Fruit fly (Drosophila melanogaster) whole organism, embryonic: ENCODE measurements around the gene numb.
A peak's percentile ranks its signal among the peaks of the same experiment; 100 is the strongest.

Experiments used
- ATbp ChIP-seq: fragments of 200-800 bp; sonication (Bioruptor generic); optimal IDR thresholded peaks from 2 replicates; lab custom pipeline; 2017; ENCODE audit warnings: missing biosample characterization, mild to moderate bottlenecking, missing genetic modification characterization, missing genetic modification reagents
- Abd-B ChIP-seq: fragments of 200-800 bp; sonication (Bioruptor generic); optimal IDR thresholded peaks from 2 replicates; lab custom pipeline; 2018; ENCODE audit warnings: missing biosample characterization, mild to moderate bottlenecking, missing genetic modification characterization, moderate library complexity
- CG10267 ChIP-seq: fragments of 200-800 bp; sonication (Bioruptor generic); optimal IDR thresholded peaks from 2 replicates; lab custom pipeline; 2018; ENCODE audit warnings: missing biosample characterization, mild to moderate bottlenecking, missing genetic modification characterization, moderate library complexity
- CG12104 ChIP-seq: fragments of 200-800 bp; sonication (Bioruptor generic); optimal IDR thresholded peaks from 3 replicates; lab custom pipeline; 2016; ENCODE audit warnings: missing biosample characterization, missing genetic modification characterization
- CG12219 ChIP-seq: fragments of 200-800 bp; sonication (Bioruptor generic); optimal IDR thresholded peaks from 3 replicates; lab custom pipeline; 2018; ENCODE audit warnings: missing biosample characterization, mild to moderate bottlenecking, missing genetic modification characterization
- CG14667 ChIP-seq: fragments of 200-800 bp; sonication (Bioruptor generic); IDR thresholded peaks from 2 replicates; pipeline ENCODE4 v1.3.6; 2022; ENCODE audit warnings: missing biosample characterization, missing genetic modification characterization
- CG1647 ChIP-seq: fragments of 200-800 bp; sonication (Bioruptor generic); optimal IDR thresholded peaks from 3 replicates; lab custom pipeline; 2016; ENCODE audit warnings: missing biosample characterization, missing genetic modification characterization
- CG16779 ChIP-seq: fragments of 200-800 bp; sonication (Bioruptor generic); IDR thresholded peaks from 2 replicates; pipeline ENCODE4 v1.3.6; 2022; ENCODE audit warnings: missing biosample characterization, missing genetic modification characterization
- CG2875 ChIP-seq: fragments of 200-800 bp; sonication (Bioruptor generic); optimal IDR thresholded peaks from 2 replicates; lab custom pipeline; 2017; ENCODE audit warnings: missing biosample characterization, mild to moderate bottlenecking, missing genetic modification characterization, missing genetic modification reagents
- CG32532 ChIP-seq: fragments of 200-800 bp; sonication (Bioruptor generic); IDR thresholded peaks from 2 replicates; pipeline ENCODE4 v1.3.6; 2022; ENCODE audit warnings: missing biosample characterization, missing genetic modification characterization
- CG32767 ChIP-seq: fragments of 200-800 bp; sonication (Bioruptor generic); IDR thresholded peaks from 2 replicates; pipeline ENCODE4 v1.3.6; 2022; ENCODE audit warnings: missing biosample characterization, missing genetic modification characterization
- CG3407 ChIP-seq: fragments of 200-800 bp; sonication (Bioruptor generic); optimal IDR thresholded peaks from 2 replicates; lab custom pipeline; 2018; ENCODE audit warnings: missing biosample characterization, mild to moderate bottlenecking, missing genetic modification characterization
- CG34422 ChIP-seq: fragments of 200-800 bp; sonication (Bioruptor generic); IDR thresholded peaks from 3 replicates; pipeline ENCODE4 v1.3.6; 2022; ENCODE audit warnings: missing biosample characterization, missing genetic modification characterization
- CG5180 ChIP-seq: fragments of 200-800 bp; sonication (Bioruptor generic); optimal IDR thresholded peaks from 3 replicates; lab custom pipeline; 2017; ENCODE audit warnings: missing biosample characterization, missing genetic modification characterization, mild to moderate bottlenecking, moderate library complexity, missing genetic modification reagents
- CG8089 ChIP-seq: fragments of 200-800 bp; sonication (Bioruptor generic); optimal IDR thresholded peaks from 3 replicates; lab custom pipeline; 2016; ENCODE audit warnings: missing biosample characterization, missing genetic modification characterization
- CHES-1-like ChIP-seq: fragments of 200-800 bp; sonication (Bioruptor generic); optimal IDR thresholded peaks from 2 replicates; lab custom pipeline; 2016; ENCODE audit warnings: missing biosample characterization, missing genetic modification characterization
- Chrac-16 ChIP-seq: fragments of 200-800 bp; sonication (Bioruptor generic); optimal IDR thresholded peaks from 3 replicates; lab custom pipeline; 2016; ENCODE audit warnings: missing biosample characterization, missing genetic modification characterization
- D19A ChIP-seq: fragments of 200-800 bp; optimal IDR thresholded peaks from 3 replicates; lab custom pipeline; 2019; ENCODE audit warnings: missing biosample characterization, mild to moderate bottlenecking, missing genetic modification characterization, moderate library complexity
- Dll ChIP-seq: fragments of 200-800 bp; sonication (Bioruptor generic); IDR thresholded peaks from 4 replicates; pipeline ENCODE4 v1.3.6; 2022; ENCODE audit warnings: missing biosample characterization, missing genetic modification characterization; ENCODE audit not compliant: partially characterized antibody
- Dp ChIP-seq: fragments of 200-800 bp; sonication (Bioruptor generic); optimal IDR thresholded peaks from 2 replicates; lab custom pipeline; 2018; ENCODE audit warnings: missing biosample characterization, mild to moderate bottlenecking, missing genetic modification characterization, moderate library complexity
- Drgx ChIP-seq: fragments of 200-800 bp; sonication (Bioruptor generic); IDR thresholded peaks from 2 replicates; pipeline ENCODE4 v1.3.6; 2022; ENCODE audit warnings: missing biosample characterization, missing genetic modification characterization
- Ets97D ChIP-seq: fragments of 200-800 bp; sonication (Bioruptor generic); optimal IDR thresholded peaks from 3 replicates; lab custom pipeline; 2016; ENCODE audit warnings: missing biosample characterization, missing genetic modification characterization
- H15 ChIP-seq: fragments of 200-800 bp; sonication (Bioruptor generic); IDR thresholded peaks from 3 replicates; pipeline ENCODE4 v1.3.6; 2022; ENCODE audit warnings: missing biosample characterization, missing genetic modification characterization
- NK7.1 ChIP-seq: fragments of 200-800 bp; sonication (Bioruptor generic); optimal IDR thresholded peaks from 3 replicates; lab custom pipeline; 2016; ENCODE audit warnings: missing biosample characterization, missing genetic modification characterization
- Opbp ChIP-seq: fragments of 200-800 bp; sonication (Bioruptor generic); IDR thresholded peaks from 3 replicates; pipeline ENCODE4 v1.3.6; 2022; ENCODE audit warnings: missing biosample characterization, missing genetic modification characterization; ENCODE audit not compliant: partially characterized antibody
- Rfx ChIP-seq: fragments of 200-800 bp; sonication (Bioruptor generic); IDR thresholded peaks from 2 replicates; pipeline ENCODE4 v1.3.6; 2022; ENCODE audit warnings: missing biosample characterization, missing genetic modification characterization
- Scr ChIP-seq: fragments of 200-800 bp; sonication (Bioruptor generic); IDR thresholded peaks from 2 replicates; pipeline ENCODE4 v1.3.6; 2022; ENCODE audit warnings: missing biosample characterization, missing genetic modification characterization; ENCODE audit not compliant: partially characterized antibody
- Sox102F ChIP-seq: fragments of 200-800 bp; sonication (Bioruptor generic); optimal IDR thresholded peaks from 2 replicates; lab custom pipeline; 2018; ENCODE audit warnings: missing biosample characterization, mild to moderate bottlenecking, missing genetic modification characterization, moderate library complexity
- ac ChIP-seq: fragments of 200-800 bp; sonication (Bioruptor generic); optimal IDR thresholded peaks from 3 replicates; lab custom pipeline; 2017; ENCODE audit warnings: missing biosample characterization, mild to moderate bottlenecking, missing genetic modification characterization
- ap ChIP-seq: fragments of 200-800 bp; sonication (Bioruptor generic); IDR thresholded peaks from 2 replicates; pipeline ENCODE4 v1.3.6; 2022; ENCODE audit warnings: missing biosample characterization, missing genetic modification characterization
- ase ChIP-seq: fragments of 200-800 bp; sonication (Bioruptor generic); IDR thresholded peaks from 3 replicates; pipeline ENCODE4 v1.3.6; 2022; ENCODE audit warnings: missing biosample characterization, missing genetic modification characterization
- ato ChIP-seq: fragments of 200-800 bp; sonication (Bioruptor generic); IDR thresholded peaks from 2 replicates; pipeline ENCODE4 v1.3.6; 2022; ENCODE audit warnings: missing biosample characterization, missing genetic modification characterization; ENCODE audit not compliant: partially characterized antibody
- br ChIP-seq: fragments of >200 bp; optimal IDR thresholded peaks from 2 replicates; lab custom pipeline; 2017
- cato ChIP-seq: fragments of 200-800 bp; sonication (Bioruptor generic); optimal IDR thresholded peaks from 2 replicates; lab custom pipeline; 2016; ENCODE audit warnings: missing biosample characterization, missing genetic modification characterization, borderline replicate concordance
- cg ChIP-seq: fragments of 200-800 bp; sonication (Bioruptor generic); optimal IDR thresholded peaks from 3 replicates; lab custom pipeline; 2019; ENCODE audit warnings: missing biosample characterization, mild to moderate bottlenecking, missing genetic modification characterization, moderate library complexity
- corto ChIP-seq: fragments of 200-800 bp; sonication (Bioruptor generic); optimal IDR thresholded peaks from 2 replicates; lab custom pipeline; 2016; ENCODE audit warnings: missing biosample characterization, mild to moderate bottlenecking, missing genetic modification characterization, moderate library complexity
- cwo ChIP-seq: fragments of 200-800 bp; sonication (Bioruptor generic); optimal IDR thresholded peaks from 3 replicates; lab custom pipeline; 2017; ENCODE audit warnings: missing biosample characterization, missing genetic modification characterization, mild to moderate bottlenecking, moderate library complexity, missing genetic modification reagents
- fd96Cb ChIP-seq: fragments of 200-800 bp; sonication (Bioruptor generic); optimal IDR thresholded peaks from 2 replicates; lab custom pipeline; 2018; ENCODE audit warnings: missing biosample characterization, mild to moderate bottlenecking, missing genetic modification characterization, moderate library complexity
- gro ChIP-seq: fragments of 200-800 bp; sonication (Bioruptor generic); optimal IDR thresholded peaks from 2 replicates; lab custom pipeline; 2016; ENCODE audit warnings: missing biosample characterization, missing genetic modification characterization
- insv ChIP-seq, 2 experiments: fragments of 200-800 bp; sonication (Bioruptor generic); optimal IDR thresholded peaks; 3 replicates each; lab custom pipeline; 2016 to 2018; ENCODE audit warnings: missing biosample characterization in 2 of 2, missing genetic modification characterization in 2 of 2
- jing ChIP-seq: fragments of 200-800 bp; sonication (Bioruptor generic); optimal IDR thresholded peaks from 2 replicates; lab custom pipeline; 2018; ENCODE audit warnings: missing biosample characterization, mild to moderate bottlenecking, missing genetic modification characterization
- lab ChIP-seq: fragments of 200-800 bp; sonication (Bioruptor generic); optimal IDR thresholded peaks from 3 replicates; lab custom pipeline; 2017; ENCODE audit warnings: missing biosample characterization, missing genetic modification characterization, mild to moderate bottlenecking, moderate library complexity, missing genetic modification reagents
- peb ChIP-seq: fragments of 200-800 bp; sonication (Bioruptor generic); IDR thresholded peaks from 2 replicates; pipeline ENCODE4 v1.3.6; 2022; ENCODE audit warnings: missing biosample characterization, missing genetic modification characterization
- slou ChIP-seq: fragments of 200-800 bp; sonication (Bioruptor generic); optimal IDR thresholded peaks from 3 replicates; lab custom pipeline; 2016; ENCODE audit warnings: missing biosample characterization, missing genetic modification characterization
- sob ChIP-seq: fragments of 200-800 bp; sonication (Bioruptor generic); IDR thresholded peaks from 2 replicates; pipeline ENCODE4 v1.3.6; 2022; ENCODE audit warnings: missing biosample characterization, missing genetic modification characterization
- stwl ChIP-seq: fragments of 200-800 bp; sonication (Bioruptor generic); optimal IDR thresholded peaks from 3 replicates; lab custom pipeline; 2018; ENCODE audit warnings: missing biosample characterization, mild to moderate bottlenecking, missing genetic modification characterization, moderate library complexity
- tap ChIP-seq: fragments of 200-800 bp; optimal IDR thresholded peaks from 3 replicates; lab custom pipeline; 2019; ENCODE audit warnings: missing biosample characterization, mild to moderate bottlenecking, missing genetic modification characterization, moderate library complexity
- toy ChIP-seq: fragments of 200-800 bp; sonication (Bioruptor generic); IDR thresholded peaks from 2 replicates; pipeline ENCODE4 v1.3.6; 2022; ENCODE audit warnings: missing biosample characterization, missing genetic modification characterization
- zen2 ChIP-seq: fragments of 200-800 bp; sonication (Bioruptor generic); IDR thresholded peaks from 3 replicates; pipeline ENCODE4 v1.3.6; 2022; ENCODE audit warnings: missing biosample characterization, missing genetic modification characterization; ENCODE audit not compliant: partially characterized antibody

The numb gene

dm6 chr2L:9496378-9497284 lies 59.4 kb downstream of the numb start (continued):
- TF ChIP-seq CG32532 (GFP tag; lab: Robert Waterston, UW) (no peak), ac (no peak), Dll (GFP tag; lab: Robert Waterston, UW) (no peak; the same call in 3 of the 4 replicates), CG1647 (GFP tag; lab: Kevin White, UChicago) (no peak), Ets97D (GFP tag; lab: Kevin White, UChicago) (no peak), cato (GFP tag; lab: Kevin White, UChicago) (no peak), H15 (GFP tag; lab: Robert Waterston, UW) (no peak), br (lab: Kevin White, UChicago) (no peak), ase (GFP tag; lab: Robert Waterston, UW) (no peak), CG14667 (GFP tag; lab: Robert Waterston, UW) (peak; percentile 10; the same call in 1 of the 2 replicates), Rfx (GFP tag; lab: Robert Waterston, UW) (no peak), peb (GFP tag; lab: Robert Waterston, UW) (no peak), Scr (GFP tag; lab: Robert Waterston, UW) (no peak), Drgx (GFP tag; lab: Robert Waterston, UW) (peak; percentile 47), corto (GFP tag; lab: Kevin White, UChicago) (peak; percentile 27), stwl (tag; lab: Kevin White, UChicago) (no peak), lab (GFP tag; lab: Kevin White, UChicago) (no peak), zen2 (GFP tag; lab: Robert Waterston, UW) (no peak), CG12219 (GFP tag; lab: Kevin White, UChicago) (no peak), CG12104 (GFP tag; lab: Kevin White, UChicago) (no peak), toy (GFP tag; lab: Robert Waterston, UW) (no peak), ATbp (GFP tag; lab: Kevin White, UChicago) (no peak), Abd-B (GFP tag; lab: Kevin White, UChicago) (no peak), cg (no peak), NK7.1 (no peak), fd96Cb (tag; lab: Kevin White, UChicago) (peak; percentile 14), insv (GFP tag; optimal IDR thresholded peaks at IDR 0.05; lab: Kevin White, UChicago) (no peak), ato (GFP tag; lab: Robert Waterston, UW) (no peak), CG8089 (no peak), slou (GFP tag; lab: Kevin White, UChicago) (no peak), CG2875 (no peak), CG16779 (GFP tag; lab: Robert Waterston, UW) (no peak), jing (GFP tag; lab: Kevin White, UChicago) (no peak), cwo (GFP tag; lab: Kevin White, UChicago) (no peak), Opbp (GFP tag; lab: Robert Waterston, UW) (no peak), Dp (GFP tag; lab: Kevin White, UChicago) (no peak), CG5180 (GFP tag; lab: Kevin White, UChicago) (no peak), CG32767 (GFP tag; lab: Robert Waterston, UW) (no peak), gro (no peak), D19A (tag; lab: Kevin White, UChicago) (peak; percentile 66), Chrac-16 (GFP tag; lab: Kevin White, UChicago) (no peak), CG3407 (GFP tag; lab: Kevin White, UChicago) (no peak), tap (tag; lab: Kevin White, UChicago) (no peak), CG10267 (tag; lab: Kevin White, UChicago) (no peak), CHES-1-like (GFP tag; lab: Kevin White, UChicago) (no peak), sob (GFP tag; lab: Robert Waterston, UW) (no peak), Sox102F (GFP tag; lab: Kevin White, UChicago) (no peak), ap (GFP tag; lab: Robert Waterston, UW) (no peak), CG34422 (GFP tag; lab: Robert Waterston, UW) (0 out of 3 replicates have a peak, but pooled peaks have one; percentile 35)
